Worm (Caenorhabditis elegans) whole organism, young adult: ENCODE data around the gene T16G1.3.
"Not testable (repeated sequence)": the region's sequence is repeated elsewhere in the genome, so short reads cannot be mapped to it uniquely, and the experiment has no call there.

Experiments used
- B0261.1 ChIP-seq: sonication (generic microtip); optimal IDR thresholded peaks from 2 replicates; lab custom pipeline; 2016; ENCODE audit warnings: mild to moderate bottlenecking, missing genetic modification characterization, moderate library complexity, missing compliant biosample characterization
- B0336.3 ChIP-seq: fragments of 200-800 bp; sonication (Bioruptor generic); IDR thresholded peaks from 2 replicates; pipeline ENCODE4 v1.3.6; 2022; ENCODE audit warnings: missing genetic modification characterization, missing compliant biosample characterization
- D2030.7 ChIP-seq: fragments of 200-800 bp; sonication (Bioruptor generic); IDR thresholded peaks from 2 replicates; pipeline ENCODE4 v1.3.6; 2022; ENCODE audit warnings: missing genetic modification reagents, missing genetic modification characterization, missing compliant biosample characterization
- F22D6.2 ChIP-seq: sonication (generic microtip); optimal IDR thresholded peaks from 2 replicates; lab custom pipeline; 2016; ENCODE audit warnings: mild to moderate bottlenecking, missing genetic modification characterization, missing compliant biosample characterization
- F33H1.4 ChIP-seq: fragments of 200-800 bp; sonication (Bioruptor generic); IDR thresholded peaks from 2 replicates; pipeline ENCODE4 v1.3.6; 2022; ENCODE audit warnings: missing genetic modification reagents, missing genetic modification characterization, missing compliant biosample characterization
- Y67H2A.10 ChIP-seq: fragments of 200-800 bp; sonication (Bioruptor generic); conservative IDR thresholded peaks from 2 replicates; pipeline ENCODE4 v1.3.6; 2022; ENCODE audit warnings: missing genetic modification reagents, missing genetic modification characterization, missing compliant biosample characterization
- attf-5 ChIP-seq: fragments of 200-800 bp; sonication (Bioruptor generic); optimal IDR thresholded peaks from 2 replicates; lab custom pipeline; 2018; ENCODE audit warnings: mild to moderate bottlenecking, missing genetic modification characterization, missing compliant biosample characterization
- ceh-100 ChIP-seq: fragments of 200-800 bp; sonication (Bioruptor generic); IDR thresholded peaks from 2 replicates; pipeline ENCODE4 v1.3.6; 2022; ENCODE audit warnings: missing genetic modification reagents, missing genetic modification characterization, missing compliant biosample characterization
- ceh-27 ChIP-seq: fragments of 200-800 bp; sonication (Bioruptor generic); optimal IDR thresholded peaks from 2 replicates; lab custom pipeline; 2018; ENCODE audit warnings: mild to moderate bottlenecking, missing genetic modification characterization, moderate library complexity, missing compliant biosample characterization
- ceh-40 ChIP-seq: fragments of 200-800 bp; sonication (Bioruptor generic); IDR thresholded peaks from 2 replicates; pipeline ENCODE4 v1.3.6; 2022; ENCODE audit warnings: missing genetic modification characterization, missing compliant biosample characterization
- die-1 ChIP-seq: sonication (generic microtip); optimal IDR thresholded peaks from 2 replicates; lab custom pipeline; 2016; ENCODE audit warnings: missing genotype, mild to moderate bottlenecking, missing genetic modification characterization, missing compliant biosample characterization
- dpl-1 ChIP-seq: fragments of 150-350 bp; optimal IDR thresholded peaks from 2 replicates; lab custom pipeline; 2014; ENCODE audit warnings: missing biosample characterization, missing genetic modification reagents, missing genetic modification characterization
- egl-44 ChIP-seq: fragments of 200-800 bp; sonication (Bioruptor generic); IDR thresholded peaks from 2 replicates; pipeline ENCODE4 v1.3.6; 2022; ENCODE audit warnings: missing genetic modification reagents, missing genetic modification characterization, missing compliant biosample characterization
- egrh-3 ChIP-seq: fragments of 200-800 bp; sonication (Bioruptor generic); IDR thresholded peaks from 2 replicates; pipeline ENCODE4 v1.3.6; 2022; ENCODE audit warnings: missing genetic modification reagents, missing genetic modification characterization, missing compliant biosample characterization
- ets-4 ChIP-seq: fragments of 200-800 bp; sonication (Bioruptor generic); optimal IDR thresholded peaks from 2 replicates; lab custom pipeline; 2018; ENCODE audit warnings: mild to moderate bottlenecking, missing genetic modification characterization, missing compliant biosample characterization
- hlh-12 ChIP-seq: sonication (generic microtip); optimal IDR thresholded peaks from 2 replicates; lab custom pipeline; 2016; ENCODE audit warnings: missing genetic modification characterization, missing compliant biosample characterization
- hmg-1.2 ChIP-seq: fragments of 200-800 bp; sonication (Bioruptor generic); IDR thresholded peaks from 2 replicates; pipeline ENCODE4 v1.3.6; 2022; ENCODE audit warnings: missing genetic modification reagents, missing genetic modification characterization, missing compliant biosample characterization
- lag-1 ChIP-seq: fragments of 200-800 bp; sonication (Bioruptor generic); IDR thresholded peaks from 2 replicates; pipeline ENCODE4 v1.3.6; 2022; ENCODE audit warnings: missing genetic modification reagents, missing genetic modification characterization, missing compliant biosample characterization
- lin-26 ChIP-seq: fragments of 200-800 bp; sonication (Bioruptor generic); IDR thresholded peaks from 2 replicates; pipeline ENCODE4 v1.3.6; 2022; ENCODE audit warnings: missing genetic modification reagents, missing genetic modification characterization, missing compliant biosample characterization
- lin-54 ChIP-seq: fragments of 200-800 bp; sonication (Bioruptor generic); optimal IDR thresholded peaks from 2 replicates; lab custom pipeline; 2018; ENCODE audit warnings: mild to moderate bottlenecking, missing genetic modification characterization, missing compliant biosample characterization
- madf-6 ChIP-seq: fragments of 200-800 bp; sonication (Bioruptor generic); IDR thresholded peaks from 2 replicates; pipeline ENCODE4 v1.3.6; 2022; ENCODE audit warnings: missing genetic modification reagents, missing genetic modification characterization, missing compliant biosample characterization
- mcd-1 ChIP-seq: fragments of 200-800 bp; sonication (Bioruptor generic); IDR thresholded peaks from 2 replicates; pipeline ENCODE4 v1.3.6; 2022; ENCODE audit warnings: missing genetic modification reagents, missing genetic modification characterization, missing compliant biosample characterization
- nfya-2 ChIP-seq: fragments of 200-800 bp; sonication (Bioruptor generic); IDR thresholded peaks from 2 replicates; pipeline ENCODE4 v1.3.6; 2022; ENCODE audit warnings: missing genetic modification reagents, missing genetic modification characterization, missing compliant biosample characterization
- nhr-179 ChIP-seq: sonication (generic microtip); optimal IDR thresholded peaks from 2 replicates; lab custom pipeline; 2016; ENCODE audit warnings: mild to moderate bottlenecking, missing genetic modification characterization, missing compliant biosample characterization
- rpc-1 ChIP-seq, 2 experiments: fragments of 150-350 bp in 1 of 2; sonication (generic microtip) in 1 of 2; optimal IDR thresholded peaks; 2 replicates each; lab custom pipeline; 2014 to 2018; ENCODE audit warnings: missing biosample characterization in 1 of 2, missing genetic modification characterization in 1 of 2, missing genetic modification reagents in 1 of 2, missing genotype in 1 of 2
- snpc-3.4 ChIP-seq: sonication (generic microtip); optimal IDR thresholded peaks from 2 replicates; lab custom pipeline; 2017; ENCODE audit warnings: missing genetic modification characterization, mild to moderate bottlenecking, missing compliant biosample characterization, antibody characterized with exemption, moderate library complexity, missing genotype, missing genetic modification reagents
- snpc-4 ChIP-seq, 5 experiments: fragments of 150-350 bp in 1 of 5; sonication (generic microtip) in 4 of 5; optimal IDR thresholded peaks; 2 replicates each; lab custom pipeline; 2014 to 2018; ENCODE audit warnings: missing genetic modification characterization in 5 of 5, missing biosample characterization in 3 of 5, antibody characterized with exemption in 2 of 5, mild to moderate bottlenecking in 2 of 5, missing compliant biosample characterization in 2 of 5, missing genotype in 2 of 5, moderate library complexity in 2 of 5, missing genetic modification reagents in 1 of 5
- somi-1 ChIP-seq: fragments of 200-800 bp; sonication (Bioruptor generic); optimal IDR thresholded peaks from 2 replicates; lab custom pipeline; 2018; ENCODE audit warnings: mild to moderate bottlenecking, missing genetic modification characterization, missing compliant biosample characterization
- tbp1 ChIP-seq: fragments of 200-800 bp; sonication (Bioruptor generic); optimal IDR thresholded peaks from 2 replicates; lab custom pipeline; 2018; ENCODE audit warnings: mild to moderate bottlenecking, missing genetic modification characterization, missing compliant biosample characterization
- tbx-9 ChIP-seq: sonication (generic microtip); optimal IDR thresholded peaks from 2 replicates; lab custom pipeline; 2016; ENCODE audit warnings: borderline replicate concordance, missing genetic modification characterization, inconsistent platforms, missing compliant biosample characterization
- tlf-1 ChIP-seq: fragments of 200-800 bp; sonication (Bioruptor generic); optimal IDR thresholded peaks from 2 replicates; lab custom pipeline; 2018; ENCODE audit warnings: mild to moderate bottlenecking, missing genetic modification characterization, missing compliant biosample characterization
- ztf-18 ChIP-seq: sonication (generic microtip); optimal IDR thresholded peaks from 2 replicates; lab custom pipeline; 2016; ENCODE audit warnings: missing genotype, mild to moderate bottlenecking, missing genetic modification characterization, missing compliant biosample characterization
- ztf-26 ChIP-seq: sonication (generic microtip); optimal IDR thresholded peaks from 2 replicates; lab custom pipeline; 2017; ENCODE audit warnings: missing genetic modification characterization, missing compliant biosample characterization
- ztf-28 ChIP-seq: fragments of 200-800 bp; sonication (Bioruptor generic); IDR thresholded peaks from 2 replicates; pipeline ENCODE4 v1.3.6; 2022; ENCODE audit warnings: missing genetic modification reagents, missing genetic modification characterization, missing compliant biosample characterization
- ztf-6 ChIP-seq: fragments of 200-800 bp; sonication (Bioruptor generic); IDR thresholded peaks from 2 replicates; pipeline ENCODE4 v1.3.6; 2022; ENCODE audit warnings: missing genetic modification reagents, missing genetic modification characterization, missing compliant biosample characterization

T16G1.3 gene

ce11 chrV:12967925-12968327 lies 23.8 kb upstream of the T16G1.3 start, which contains the start of gene R186.8 (continued):
- TF ChIP-seq snpc-4 (GFP tag; optimal IDR thresholded peaks at IDR 0.05; lab: Kevin White, UChicago) = not testable (repeated sequence)
- TF ChIP-seq snpc-4 (tag; optimal IDR thresholded peaks at IDR 0.05; lab: Kevin White, UChicago) (peak in 2 of 4 experiments; percentile 58 to 64), B0336.3 (GFP tag; lab: Robert Waterston, UW) (peak; percentile 76; the same call in 1 of the 2 replicates), F33H1.4 (peak; percentile 70), lin-54 (GFP tag; lab: Kevin White, UChicago) (peak; percentile 66), egl-44 (GFP tag; lab: Robert Waterston, UW) (0 out of 2 replicates have a peak, but pooled peaks have one; percentile 49), ceh-27 (GFP tag; lab: Kevin White, UChicago) (peak; percentile 40), B0261.1 (peak; percentile 8), madf-6 (peak; percentile 68), D2030.7 (GFP tag; lab: Robert Waterston, UW) (peak; percentile 79), ztf-6 (GFP tag; lab: Robert Waterston, UW) (0 out of 2 replicates have a peak, but pooled peaks have one; percentile 7), ceh-100 (peak; percentile 72), lin-26 (GFP tag; lab: Robert Waterston, UW) (peak; percentile 68; the same call in 1 of the 2 replicates), mcd-1 (GFP tag; lab: Robert Waterston, UW) (peak; percentile 98), tbp1 (GFP tag; lab: Kevin White, UChicago) (peak; percentile 60)

DNA sequence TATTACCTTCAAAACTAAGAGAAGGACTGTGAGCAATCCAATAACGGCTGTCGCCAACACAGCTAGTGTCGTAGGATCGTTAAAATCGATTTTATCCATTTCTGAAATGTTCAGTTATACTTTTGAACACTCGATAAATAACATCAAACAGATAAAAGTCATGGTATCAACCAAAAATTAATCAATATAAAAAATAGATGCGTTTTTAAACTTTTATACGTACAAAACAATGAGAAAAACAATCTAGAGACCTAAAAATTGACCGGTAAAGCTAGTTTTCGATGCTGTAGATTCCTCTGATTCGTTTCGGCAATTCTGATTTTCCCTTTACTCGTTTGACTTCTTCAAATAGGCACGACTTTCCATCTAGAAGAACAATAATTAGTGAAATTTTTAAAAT lies 23.0 kb upstream of the T16G1.3 start, which contains the start of gene R186.3:
Gene R186.3 (minus strand): TSS at position 101 of the 400 bp plus-strand sequence.
- no peak for TF ChIP-seq ets-4 (GFP tag; lab: Kevin White, UChicago)
- no peak for TF ChIP-seq tbx-9 (tag; lab: Kevin White, UChicago)
- no peak for TF ChIP-seq attf-5 (GFP tag; lab: Kevin White, UChicago)
- TF ChIP-seq hmg-1.2 (GFP tag; lab: Robert Waterston, UW) = no peak
- no peak for TF ChIP-seq ceh-40 (GFP tag; lab: Robert Waterston, UW)
- TF ChIP-seq ztf-18 (tag; lab: Kevin White, UChicago) = no peak
- TF ChIP-seq ztf-6 (GFP tag; lab: Robert Waterston, UW) = no peak
- TF ChIP-seq die-1 (tag; lab: Kevin White, UChicago) = no peak
- TF ChIP-seq ztf-26 (tag; lab: Kevin White, UChicago) = no peak

DNA sequence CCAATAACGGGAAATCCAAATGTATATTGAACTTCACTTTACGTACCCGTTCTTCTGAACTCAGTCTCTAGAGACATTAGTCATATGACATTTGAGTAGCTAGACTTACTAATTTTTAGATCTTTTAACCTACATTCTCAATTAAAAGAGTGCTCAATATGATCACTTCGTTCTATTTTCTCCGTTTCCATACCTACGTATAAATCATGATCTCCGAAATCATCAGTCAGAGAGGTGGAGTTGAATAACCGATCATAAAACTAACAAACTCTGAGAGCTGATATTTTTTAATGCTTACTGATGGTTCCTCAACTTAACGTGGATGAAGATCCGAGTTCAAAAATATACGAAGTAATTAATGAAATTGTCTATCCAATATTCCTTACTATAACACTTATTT lies 19.9 kb upstream of the T16G1.3 start, which contains the start of gene srd-35:
Gene srd-35 (plus strand): TSS at position 301 of the 400 bp plus-strand sequence.
- no peak for TF ChIP-seq lin-54 (GFP tag; lab: Kevin White, UChicago)
- TF ChIP-seq snpc-3.4 (tag; lab: Kevin White, UChicago) = no peak
- no peak for TF ChIP-seq dpl-1 (GFP tag; lab: Kevin White, UChicago)
- no peak for TF ChIP-seq somi-1 (GFP tag; lab: Kevin White, UChicago)
- TF ChIP-seq nfya-2 = no peak
- no peak for TF ChIP-seq lag-1 (GFP tag; lab: Robert Waterston, UW)
- TF ChIP-seq F22D6.2 = no peak
- no peak for TF ChIP-seq egrh-3 (GFP tag; lab: Robert Waterston, UW)
- TF ChIP-seq hlh-12 (tag; lab: Kevin White, UChicago) = no peak
- TF ChIP-seq attf-5 (GFP tag; lab: Kevin White, UChicago) = no peak
- no peak for TF ChIP-seq nhr-179 (tag; lab: Kevin White, UChicago)
- no peak for TF ChIP-seq rpc-1 (optimal IDR thresholded peaks at IDR 0.05; lab: Kevin White, UChicago)
- no peak for TF ChIP-seq rpc-1 (tag; optimal IDR thresholded peaks at IDR 0.05; lab: Kevin White, UChicago)
- no peak for TF ChIP-seq Y67H2A.10

- no peak for TF ChIP-seq ztf-28
- TF ChIP-seq tlf-1 (GFP tag; lab: Kevin White, UChicago) = no peak
These were observed 19.1 kb upstream of the T16G1.3 start, which contains the start of gene hrg-9 for ce11 chrV:12963192-12963591. Gene hrg-9, minus strand, starts transcription at chrV:12963343.
